Fruit fly (Drosophila melanogaster) whole organism, embryonic: Measurements from ENCODE around the gene mthl1.
A peak's percentile ranks its signal among the peaks of the same experiment; 100 is the strongest.

Source experiments
- Adf1 ChIP-seq: fragments of 200-800 bp; sonication (Bioruptor generic); IDR thresholded peaks from 2 replicates; pipeline ENCODE4 v1.3.6; 2022; ENCODE audit warnings: missing biosample characterization, missing genetic modification characterization
- Aef1 ChIP-seq: fragments of 200-800 bp; sonication (Bioruptor generic); IDR thresholded peaks from 3 replicates; pipeline ENCODE4 v1.3.6; 2022; ENCODE audit warnings: missing biosample characterization, missing genetic modification characterization
- BtbVII ChIP-seq: fragments of 200-800 bp; sonication (Bioruptor generic); optimal IDR thresholded peaks from 3 replicates; lab custom pipeline; 2017; ENCODE audit warnings: missing biosample characterization, mild to moderate bottlenecking, missing genetic modification characterization
- CG10274 ChIP-seq: fragments of 200-800 bp; sonication (Bioruptor generic); optimal IDR thresholded peaks from 3 replicates; lab custom pipeline; 2017; ENCODE audit warnings: missing biosample characterization, mild to moderate bottlenecking, missing genetic modification characterization
- CG12155 ChIP-seq: fragments of 200-800 bp; sonication (Bioruptor generic); optimal IDR thresholded peaks from 3 replicates; lab custom pipeline; 2016; ENCODE audit warnings: missing biosample characterization, missing genetic modification characterization
- CG12219 ChIP-seq: fragments of 200-800 bp; sonication (Bioruptor generic); optimal IDR thresholded peaks from 3 replicates; lab custom pipeline; 2018; ENCODE audit warnings: missing biosample characterization, mild to moderate bottlenecking, missing genetic modification characterization
- CG15479 ChIP-seq: fragments of 200-800 bp; sonication (Bioruptor generic); optimal IDR thresholded peaks from 3 replicates; lab custom pipeline; 2019; ENCODE audit warnings: missing biosample characterization, mild to moderate bottlenecking, missing genetic modification characterization, moderate library complexity
- CG15601 ChIP-seq: fragments of 200-800 bp; sonication (Bioruptor generic); optimal IDR thresholded peaks from 3 replicates; lab custom pipeline; 2019; ENCODE audit warnings: missing biosample characterization, mild to moderate bottlenecking, missing genetic modification characterization, moderate library complexity
- CG16779 ChIP-seq: fragments of 200-800 bp; sonication (Bioruptor generic); IDR thresholded peaks from 2 replicates; pipeline ENCODE4 v1.3.6; 2022; ENCODE audit warnings: missing biosample characterization, missing genetic modification characterization
- CG17361 ChIP-seq: fragments of 200-800 bp; sonication (Bioruptor generic); IDR thresholded peaks from 3 replicates; pipeline ENCODE4 v1.3.6; 2022; ENCODE audit warnings: missing biosample characterization, missing genetic modification characterization
- CG17385 ChIP-seq: fragments of 200-800 bp; sonication (Bioruptor generic); optimal IDR thresholded peaks from 3 replicates; lab custom pipeline; 2018; ENCODE audit warnings: missing biosample characterization, mild to moderate bottlenecking, missing genetic modification characterization
- CG18764 ChIP-seq: fragments of 200-800 bp; sonication (Bioruptor generic); optimal IDR thresholded peaks from 3 replicates; lab custom pipeline; 2016; ENCODE audit warnings: missing biosample characterization, missing genetic modification characterization
- CG2199 ChIP-seq: fragments of 200-800 bp; sonication (Bioruptor generic); IDR thresholded peaks from 3 replicates; pipeline ENCODE4 v1.3.6; 2022; ENCODE audit warnings: missing biosample characterization, missing genetic modification characterization
- CG2889 ChIP-seq: fragments of 200-800 bp; sonication (Bioruptor generic); IDR thresholded peaks from 3 replicates; pipeline ENCODE4 v1.3.6; 2022; ENCODE audit warnings: missing biosample characterization, missing genetic modification characterization
- CG34422 ChIP-seq: fragments of 200-800 bp; sonication (Bioruptor generic); IDR thresholded peaks from 3 replicates; pipeline ENCODE4 v1.3.6; 2022; ENCODE audit warnings: missing biosample characterization, missing genetic modification characterization
- CG3995 ChIP-seq: fragments of 200-800 bp; sonication (Bioruptor generic); optimal IDR thresholded peaks from 3 replicates; lab custom pipeline; 2016; ENCODE audit warnings: missing biosample characterization, missing genetic modification characterization
- CG4730 ChIP-seq: fragments of 200-800 bp; sonication (Bioruptor generic); IDR thresholded peaks from 2 replicates; pipeline ENCODE4 v1.3.6; 2022; ENCODE audit warnings: missing biosample characterization, missing genetic modification characterization
- CG6175 ChIP-seq: fragments of 200-800 bp; sonication (Bioruptor generic); IDR thresholded peaks from 3 replicates; pipeline ENCODE4 v1.3.6; 2022; ENCODE audit warnings: missing biosample characterization, missing genetic modification characterization
- CG7556 ChIP-seq: fragments of 200-800 bp; sonication (Bioruptor generic); optimal IDR thresholded peaks from 2 replicates; lab custom pipeline; 2017; ENCODE audit warnings: missing biosample characterization, mild to moderate bottlenecking, missing genetic modification characterization
- CG7928 ChIP-seq: fragments of 200-800 bp; sonication (Bioruptor generic); optimal IDR thresholded peaks from 2 replicates; lab custom pipeline; 2017; ENCODE audit warnings: missing biosample characterization, mild to moderate bottlenecking, missing genetic modification characterization
- CG7987 ChIP-seq: fragments of 200-800 bp; sonication (Bioruptor generic); optimal IDR thresholded peaks from 2 replicates; lab custom pipeline; 2018; ENCODE audit warnings: missing biosample characterization, mild to moderate bottlenecking, missing genetic modification characterization, moderate library complexity
- CG8478 ChIP-seq: fragments of >200 bp; optimal IDR thresholded peaks from 2 replicates; lab custom pipeline; 2018
- CG8924 ChIP-seq: fragments of 200-800 bp; optimal IDR thresholded peaks from 3 replicates; lab custom pipeline; 2019; ENCODE audit warnings: missing biosample characterization, mild to moderate bottlenecking, missing genetic modification characterization, moderate library complexity
- CG9727 ChIP-seq: fragments of 200-800 bp; sonication (Bioruptor generic); optimal IDR thresholded peaks from 3 replicates; lab custom pipeline; 2017; ENCODE audit warnings: missing biosample characterization, mild to moderate bottlenecking, missing genetic modification characterization
- Chrac-16 ChIP-seq: fragments of 200-800 bp; sonication (Bioruptor generic); optimal IDR thresholded peaks from 3 replicates; lab custom pipeline; 2016; ENCODE audit warnings: missing biosample characterization, missing genetic modification characterization
- Dbx ChIP-seq: fragments of 200-800 bp; sonication (Bioruptor generic); IDR thresholded peaks from 3 replicates; pipeline ENCODE4 v1.3.6; 2022; ENCODE audit warnings: missing biosample characterization, missing genetic modification characterization
- Dll ChIP-seq: fragments of 200-800 bp; sonication (Bioruptor generic); IDR thresholded peaks from 4 replicates; pipeline ENCODE4 v1.3.6; 2022; ENCODE audit warnings: missing biosample characterization, missing genetic modification characterization; ENCODE audit not compliant: partially characterized antibody
- Hr39 ChIP-seq: fragments of >200 bp; optimal IDR thresholded peaks from 2 replicates; lab custom pipeline; 2017
- Max ChIP-seq: fragments of 200-800 bp; sonication (Bioruptor generic); optimal IDR thresholded peaks from 2 replicates; lab custom pipeline; 2016; ENCODE audit warnings: missing biosample characterization, mild to moderate bottlenecking, missing genetic modification characterization
- Mes4 ChIP-seq: fragments of 200-800 bp; sonication (Bioruptor generic); optimal IDR thresholded peaks from 2 replicates; lab custom pipeline; 2016; ENCODE audit warnings: missing biosample characterization, missing genetic modification characterization
- Nf-YC ChIP-seq: fragments of 200-800 bp; optimal IDR thresholded peaks from 3 replicates; lab custom pipeline; 2019; ENCODE audit warnings: missing biosample characterization, mild to moderate bottlenecking, missing genetic modification characterization, moderate library complexity
- Sox100B ChIP-seq: fragments of 200-800 bp; sonication (Bioruptor generic); optimal IDR thresholded peaks from 3 replicates; lab custom pipeline; 2018; ENCODE audit warnings: missing biosample characterization, mild to moderate bottlenecking, missing genetic modification characterization
- Trl ChIP-seq, 3 experiments: fragments of >200 bp in 2 of 3; fragments of 200-800 bp in 1 of 3; sonication (Bioruptor generic) in 1 of 3; optimal IDR thresholded peaks; 2 replicates in 1 of 3; 3 replicates in 2 of 3; lab custom pipeline; 2016 to 2017; ENCODE audit warnings: missing biosample characterization in 1 of 3, missing genetic modification characterization in 1 of 3
- dati ChIP-seq: fragments of 200-800 bp; sonication (Bioruptor generic); IDR thresholded peaks from 2 replicates; pipeline ENCODE4 v1.3.6; 2022; ENCODE audit warnings: missing biosample characterization, missing genetic modification characterization
- dm ChIP-seq: fragments of 200-800 bp; sonication (Bioruptor generic); optimal IDR thresholded peaks from 3 replicates; lab custom pipeline; 2016; ENCODE audit warnings: missing biosample characterization, missing genetic modification characterization
- esg ChIP-seq: fragments of 200-800 bp; sonication (Bioruptor generic); conservative IDR thresholded peaks from 2 replicates; pipeline ENCODE4 v1.3.6; 2022; ENCODE audit warnings: missing biosample characterization, missing genetic modification characterization
- fd64A ChIP-seq: fragments of 200-800 bp; sonication (Bioruptor generic); optimal IDR thresholded peaks from 3 replicates; lab custom pipeline; 2018; ENCODE audit warnings: missing biosample characterization, mild to moderate bottlenecking, missing genetic modification characterization
- gem ChIP-seq: fragments of 200-800 bp; sonication (Bioruptor generic); optimal IDR thresholded peaks from 2 replicates; lab custom pipeline; 2019; ENCODE audit warnings: missing biosample characterization, mild to moderate bottlenecking, missing genetic modification characterization, moderate library complexity
- hbn ChIP-seq: fragments of 200-800 bp; sonication (Bioruptor generic); IDR thresholded peaks from 2 replicates; pipeline ENCODE4 v1.3.6; 2022; ENCODE audit warnings: missing biosample characterization, missing genetic modification characterization; ENCODE audit not compliant: partially characterized antibody
- nom ChIP-seq: fragments of 200-800 bp; sonication (Bioruptor generic); optimal IDR thresholded peaks from 2 replicates; lab custom pipeline; 2017; ENCODE audit warnings: missing biosample characterization, missing genetic modification characterization, mild to moderate bottlenecking, moderate library complexity, missing genetic modification reagents
- odd ChIP-seq: fragments of 200-800 bp; sonication (Bioruptor generic); optimal IDR thresholded peaks from 2 replicates; lab custom pipeline; 2017; ENCODE audit warnings: missing biosample characterization, mild to moderate bottlenecking, missing genetic modification characterization
- otp ChIP-seq: fragments of 200-800 bp; sonication (Bioruptor generic); IDR thresholded peaks from 3 replicates; pipeline ENCODE4, ENCODE4 v1.3.6; 2022; ENCODE audit warnings: missing biosample characterization, missing genetic modification characterization
- slp2 ChIP-seq: fragments of 200-800 bp; sonication (Bioruptor generic); optimal IDR thresholded peaks from 2 replicates; lab custom pipeline; 2016; ENCODE audit warnings: missing biosample characterization, missing genetic modification characterization
- sna ChIP-seq: fragments of 200-800 bp; sonication (Bioruptor generic); IDR thresholded peaks from 2 replicates; pipeline ENCODE4 v1.3.6; 2022; ENCODE audit warnings: missing biosample characterization, missing genetic modification characterization; ENCODE audit not compliant: partially characterized antibody
- tgo ChIP-seq: fragments of 200-800 bp; sonication (Bioruptor generic); IDR thresholded peaks from 3 replicates; pipeline ENCODE4 v1.3.6; 2022; ENCODE audit warnings: missing biosample characterization, missing genetic modification characterization
- toy ChIP-seq: fragments of 200-800 bp; sonication (Bioruptor generic); IDR thresholded peaks from 2 replicates; pipeline ENCODE4 v1.3.6; 2022; ENCODE audit warnings: missing biosample characterization, missing genetic modification characterization
- tup ChIP-seq: fragments of 200-800 bp; sonication (Bioruptor generic); optimal IDR thresholded peaks from 2 replicates; lab custom pipeline; 2016; ENCODE audit warnings: missing biosample characterization, mild to moderate bottlenecking, missing genetic modification characterization, moderate library complexity
- twi ChIP-seq: fragments of 200-800 bp; optimal IDR thresholded peaks from 2 replicates; lab custom pipeline; 2019; ENCODE audit warnings: missing biosample characterization, mild to moderate bottlenecking, missing genetic modification characterization, moderate library complexity
- wdn ChIP-seq: fragments of 200-800 bp; sonication (Bioruptor generic); IDR thresholded peaks from 2 replicates; pipeline ENCODE4 v1.3.6; 2022; ENCODE audit warnings: missing biosample characterization, missing genetic modification characterization

The mthl1 gene

DNA sequence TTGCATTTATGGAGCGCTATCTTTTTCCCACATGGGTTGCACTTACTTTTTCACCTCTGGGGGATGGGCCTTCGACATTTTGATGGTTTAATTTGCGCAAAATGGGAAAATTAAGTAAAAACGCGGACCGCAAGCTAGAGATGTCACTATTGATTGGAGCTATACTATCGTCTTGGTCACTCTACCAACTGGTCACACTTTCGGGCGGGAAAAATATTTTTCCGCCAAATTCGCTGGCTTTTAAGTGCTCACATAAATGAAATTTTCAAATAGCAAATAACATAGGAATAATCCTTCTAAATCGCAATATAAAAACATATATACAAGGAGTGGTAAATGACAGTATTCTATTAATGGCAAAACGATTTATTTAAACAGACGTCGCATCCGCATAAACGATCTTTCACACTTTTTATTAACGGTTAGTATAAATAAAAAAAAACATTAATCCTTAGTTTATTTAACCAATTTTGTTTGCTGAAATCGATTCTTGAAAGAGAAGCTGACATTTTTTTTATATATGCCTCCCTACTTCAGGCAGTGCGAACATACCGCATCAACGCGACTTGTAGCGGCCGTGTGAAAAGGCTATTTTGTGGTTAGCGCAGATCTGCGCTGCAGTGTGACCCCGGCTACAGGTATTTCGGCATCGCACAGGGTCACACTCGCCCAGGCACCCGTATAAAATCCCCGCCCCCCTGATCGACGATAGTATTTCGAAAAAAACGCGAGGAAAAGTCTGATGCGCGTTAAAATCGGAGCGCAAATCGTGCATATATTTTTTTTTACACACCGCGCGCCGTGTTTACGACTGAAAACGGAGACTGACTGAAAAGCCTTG is at the start of gene mthl1, which contains the start of gene SNRPG (continued):
- TF ChIP-seq CG15601 (tag; lab: Kevin White, UChicago): no peak
- peak; percentile 31 for TF ChIP-seq nom
- TF ChIP-seq toy (GFP tag; lab: Robert Waterston, UW): peak; percentile 78
- peak; percentile 87 for TF ChIP-seq Chrac-16 (GFP tag; lab: Kevin White, UChicago)
- TF ChIP-seq Dll: peak; percentile 79
- TF ChIP-seq CG12219 (GFP tag; lab: Kevin White, UChicago): peak; percentile 23
- peak; percentile 59 for TF ChIP-seq CG18764 (GFP tag; lab: Kevin White, UChicago)
- peak; percentile 48 for TF ChIP-seq dm (GFP tag; lab: Kevin White, UChicago)
- TF ChIP-seq hbn (GFP tag; lab: Robert Waterston, UW): peak; percentile 70
- peak; percentile 94 for TF ChIP-seq Dbx
- TF ChIP-seq CG15479: no peak
- TF ChIP-seq CG3995 (GFP tag; lab: Kevin White, UChicago): peak; percentile 79
- TF ChIP-seq Sox100B (GFP tag; lab: Kevin White, UChicago): peak; percentile 14
- TF ChIP-seq tup: peak; percentile 35
- TF ChIP-seq CG4730 (GFP tag; lab: Robert Waterston, UW): peak; percentile 90
- TF ChIP-seq CG7556 (GFP tag; lab: Kevin White, UChicago): peak; percentile 61
- peak; percentile 95 for TF ChIP-seq Aef1 (GFP tag; lab: Robert Waterston, UW)
- TF ChIP-seq Mes4 (GFP tag; lab: Kevin White, UChicago): peak; percentile 32
- no peak for TF ChIP-seq odd (GFP tag; lab: Kevin White, UChicago)
- peak; percentile 36; the same call in 1 of the 2 replicates for TF ChIP-seq sna (GFP tag; lab: Robert Waterston, UW)
- peak; percentile 24 for TF ChIP-seq CG10274 (GFP tag; lab: Kevin White, UChicago)
- peak; percentile 92 for TF ChIP-seq tgo (GFP tag; lab: Robert Waterston, UW)
- peak; percentile 89 for TF ChIP-seq dati (GFP tag; lab: Robert Waterston, UW)
- peak; percentile 36 for TF ChIP-seq CG8924
- no peak for TF ChIP-seq BtbVII
- peak; percentile 8 for TF ChIP-seq CG7987
- TF ChIP-seq Hr39 (lab: Kevin White, UChicago): no peak
- TF ChIP-seq CG7928 (GFP tag; lab: Kevin White, UChicago): peak; percentile 38
- no peak for TF ChIP-seq twi (tag; lab: Kevin White, UChicago)
- TF ChIP-seq CG2199: peak; percentile 72; the same call in 1 of the 3 replicates
- peak; percentile 87 for TF ChIP-seq gem (tag; lab: Kevin White, UChicago)
- peak; percentile 1 for TF ChIP-seq slp2
- peak; percentile 88 for TF ChIP-seq otp (GFP tag; lab: Robert Waterston, UW)
- peak; percentile 92 for TF ChIP-seq CG17361 (GFP tag; lab: Robert Waterston, UW)
- TF ChIP-seq CG9727 (GFP tag; lab: Kevin White, UChicago): peak; percentile 60
- peak; percentile 92 for TF ChIP-seq CG2889 (GFP tag; lab: Robert Waterston, UW)
- TF ChIP-seq CG17385 (GFP tag; lab: Kevin White, UChicago): peak; percentile 64
- TF ChIP-seq CG16779 (GFP tag; lab: Robert Waterston, UW): peak; percentile 81
- TF ChIP-seq Nf-YC (tag; lab: Kevin White, UChicago): peak; percentile 46
- TF ChIP-seq fd64A (GFP tag; lab: Kevin White, UChicago): peak; percentile 51
- TF ChIP-seq CG6175 (GFP tag; lab: Robert Waterston, UW): peak; percentile 88
- peak; percentile 94 for TF ChIP-seq esg (GFP tag; lab: Robert Waterston, UW)
- TF ChIP-seq CG34422: peak; percentile 96
- peak; percentile 68 for TF ChIP-seq Adf1 (GFP tag; lab: Robert Waterston, UW)
- TF ChIP-seq CG8478 (lab: Kevin White, UChicago): no peak
- TF ChIP-seq CG12155 (GFP tag; lab: Kevin White, UChicago): peak; percentile 81
- TF ChIP-seq Trl (optimal IDR thresholded peaks at IDR 0.05; lab: Kevin White, UChicago): no peak
- TF ChIP-seq Trl (GFP tag; optimal IDR thresholded peaks at IDR 0.05; lab: Kevin White, UChicago): peak; percentile 71
- peak; percentile 16 for TF ChIP-seq Max (GFP tag; lab: Kevin White, UChicago)
- peak; percentile 90 for TF ChIP-seq wdn
